Worm (Caenorhabditis elegans) whole organism, late embryonic: Measurements from ENCODE around the gene dmsr-5.

Experiments
- ama-1 ChIP-seq: fragments of 150-350 bp; optimal IDR thresholded peaks from 2 replicates; lab custom pipeline; 2014
- ceh-31 ChIP-seq: sonication (generic microtip); optimal IDR thresholded peaks from 2 replicates; lab custom pipeline; 2016; ENCODE audit warnings: missing genetic modification characterization, missing compliant biosample characterization
- ets-4 ChIP-seq: sonication (generic microtip); optimal IDR thresholded peaks from 2 replicates; lab custom pipeline; 2016; ENCODE audit warnings: missing genetic modification characterization, missing compliant biosample characterization
- pag-3 ChIP-seq: sonication (generic microtip); optimal IDR thresholded peaks from 2 replicates; lab custom pipeline; 2016; ENCODE audit warnings: missing compliant biosample characterization, missing genetic modification characterization, borderline replicate concordance
- pqm-1 ChIP-seq: sonication (generic microtip); optimal IDR thresholded peaks from 2 replicates; lab custom pipeline; 2016; ENCODE audit warnings: missing genetic modification characterization, missing compliant biosample characterization

- TF ChIP-seq pqm-1 (tag; lab: Kevin White, UChicago), result no peak
- TF ChIP-seq ceh-31 (tag; lab: Kevin White, UChicago), result no peak
- TF ChIP-seq ama-1, result no peak
- TF ChIP-seq pag-3, result no peak
- no peak for TF ChIP-seq ets-4
Observed at ce11 chrIII:11040606-11041005, 45.5 kb upstream of the dmsr-5 start.
